Fruit fly (Drosophila melanogaster) whole organism, embryonic: ENCODE results near the gene Obp99c.
A peak's percentile ranks its signal among the peaks of the same experiment; 100 is the strongest.

ENCODE experiments used
- Atf3 ChIP-seq: fragments of 200-800 bp; sonication (Bioruptor generic); optimal IDR thresholded peaks from 3 replicates; lab custom pipeline; 2016; ENCODE audit warnings: missing biosample characterization, missing genetic modification characterization
- CG12155 ChIP-seq: fragments of 200-800 bp; sonication (Bioruptor generic); optimal IDR thresholded peaks from 3 replicates; lab custom pipeline; 2016; ENCODE audit warnings: missing biosample characterization, missing genetic modification characterization
- CG12769 ChIP-seq: fragments of 200-800 bp; sonication (Bioruptor generic); optimal IDR thresholded peaks from 2 replicates; lab custom pipeline; 2019; ENCODE audit warnings: missing biosample characterization, mild to moderate bottlenecking, missing genetic modification characterization, moderate library complexity
- CG15479 ChIP-seq: fragments of 200-800 bp; sonication (Bioruptor generic); optimal IDR thresholded peaks from 3 replicates; lab custom pipeline; 2019; ENCODE audit warnings: missing biosample characterization, mild to moderate bottlenecking, missing genetic modification characterization, moderate library complexity
- CG16815 ChIP-seq: fragments of 200-800 bp; sonication (Bioruptor generic); optimal IDR thresholded peaks from 3 replicates; lab custom pipeline; 2017; ENCODE audit warnings: missing biosample characterization, mild to moderate bottlenecking, missing genetic modification characterization
- CG17328 ChIP-seq: fragments of 200-800 bp; sonication (Bioruptor generic); IDR thresholded peaks from 2 replicates; pipeline ENCODE4 v1.3.6; 2022; ENCODE audit warnings: missing biosample characterization, missing genetic modification characterization
- CG17361 ChIP-seq: fragments of 200-800 bp; sonication (Bioruptor generic); IDR thresholded peaks from 3 replicates; pipeline ENCODE4 v1.3.6; 2022; ENCODE audit warnings: missing biosample characterization, missing genetic modification characterization
- CG17568 ChIP-seq: fragments of 200-800 bp; sonication (Bioruptor generic); optimal IDR thresholded peaks from 2 replicates; lab custom pipeline; 2018; ENCODE audit warnings: missing biosample characterization, mild to moderate bottlenecking, missing genetic modification characterization, moderate library complexity
- CG17612 ChIP-seq: fragments of 200-800 bp; sonication (Bioruptor generic); IDR thresholded peaks from 2 replicates; pipeline ENCODE4 v1.3.6; 2022; ENCODE audit warnings: missing biosample characterization, missing genetic modification characterization
- CG17829 ChIP-seq: fragments of 200-800 bp; optimal IDR thresholded peaks from 2 replicates; lab custom pipeline; 2019; ENCODE audit warnings: missing biosample characterization, mild to moderate bottlenecking, missing genetic modification characterization, moderate library complexity
- CG2875 ChIP-seq: fragments of 200-800 bp; sonication (Bioruptor generic); optimal IDR thresholded peaks from 2 replicates; lab custom pipeline; 2017; ENCODE audit warnings: missing biosample characterization, mild to moderate bottlenecking, missing genetic modification characterization, missing genetic modification reagents
- CG3065 ChIP-seq: fragments of 200-800 bp; sonication (Bioruptor generic); optimal IDR thresholded peaks from 2 replicates; lab custom pipeline; 2016; ENCODE audit warnings: missing biosample characterization, missing genetic modification characterization
- CG3838 ChIP-seq: fragments of 200-800 bp; sonication (Bioruptor generic); optimal IDR thresholded peaks from 3 replicates; lab custom pipeline; 2016; ENCODE audit warnings: missing biosample characterization, missing genetic modification characterization
- CG4282 ChIP-seq: fragments of 200-800 bp; sonication (Bioruptor generic); optimal IDR thresholded peaks from 2 replicates; lab custom pipeline; 2016; ENCODE audit warnings: missing biosample characterization, missing genetic modification characterization
- CG7786 ChIP-seq: fragments of 200-800 bp; sonication (Bioruptor generic); optimal IDR thresholded peaks from 2 replicates; lab custom pipeline; 2016; ENCODE audit warnings: missing biosample characterization, missing genetic modification characterization
- CG8359 ChIP-seq: fragments of 200-800 bp; sonication (Bioruptor generic); optimal IDR thresholded peaks from 2 replicates; lab custom pipeline; 2017; ENCODE audit warnings: missing biosample characterization, mild to moderate bottlenecking, missing genetic modification characterization, borderline replicate concordance
- CG8765 ChIP-seq: fragments of 200-800 bp; sonication (Bioruptor generic); IDR thresholded peaks from 2 replicates; pipeline ENCODE4 v1.3.6; 2022; ENCODE audit warnings: missing biosample characterization, missing genetic modification characterization
- CG8944 ChIP-seq: fragments of 200-800 bp; sonication (Bioruptor generic); optimal IDR thresholded peaks from 3 replicates; lab custom pipeline; 2016; ENCODE audit warnings: missing biosample characterization, missing genetic modification characterization
- D ChIP-seq, 2 experiments: fragments of 200-800 bp in 1 of 2; fragments of >200 bp in 1 of 2; sonication (Bioruptor generic) in 1 of 2; optimal IDR thresholded peaks; 2 replicates in 1 of 2; 3 replicates in 1 of 2; lab custom pipeline; 2017; ENCODE audit warnings: mild to moderate bottlenecking in 1 of 2, missing biosample characterization in 1 of 2, missing genetic modification characterization in 1 of 2, missing genetic modification reagents in 1 of 2
- Dbx ChIP-seq: fragments of 200-800 bp; sonication (Bioruptor generic); IDR thresholded peaks from 3 replicates; pipeline ENCODE4 v1.3.6; 2022; ENCODE audit warnings: missing biosample characterization, missing genetic modification characterization
- Dfd ChIP-seq, 2 experiments: fragments of >200 bp; optimal IDR thresholded peaks; 2 replicates each; lab custom pipeline; 2017; ENCODE audit warnings: missing biosample characterization in 2 of 2, missing genetic modification characterization in 2 of 2
- Dip2 ChIP-seq: fragments of 200-800 bp; sonication (Bioruptor generic); IDR thresholded peaks from 2 replicates; pipeline ENCODE4 v1.3.6; 2022; ENCODE audit warnings: missing biosample characterization, missing genetic modification characterization
- Dp ChIP-seq: fragments of 200-800 bp; sonication (Bioruptor generic); optimal IDR thresholded peaks from 2 replicates; lab custom pipeline; 2018; ENCODE audit warnings: missing biosample characterization, mild to moderate bottlenecking, missing genetic modification characterization, moderate library complexity
- Eip74EF ChIP-seq, 2 experiments: fragments of 200-800 bp in 1 of 2; fragments of >200 bp in 1 of 2; sonication (Bioruptor generic) in 1 of 2; optimal IDR thresholded peaks; 2 replicates each; lab custom pipeline; 2017 to 2019; ENCODE audit warnings: missing biosample characterization in 2 of 2, missing genetic modification characterization in 2 of 2, mild to moderate bottlenecking in 1 of 2, moderate library complexity in 1 of 2
- Ets65A ChIP-seq: fragments of 200-800 bp; sonication (Bioruptor generic); peaks from one replicate; lab custom pipeline; 2016; ENCODE audit warnings: missing biosample characterization, missing genetic modification characterization
- Hr51 ChIP-seq, 2 experiments: fragments of 200-800 bp; sonication (Bioruptor generic); optimal IDR thresholded peaks; 2 replicates in 1 of 2; 3 replicates in 1 of 2; lab custom pipeline; 2016 to 2018; ENCODE audit warnings: missing biosample characterization in 2 of 2, missing genetic modification characterization in 2 of 2, mild to moderate bottlenecking in 1 of 2, moderate library complexity in 1 of 2
- MBD-R2 ChIP-seq: fragments of 200-800 bp; sonication (Bioruptor generic); IDR thresholded peaks from 2 replicates; pipeline ENCODE4 v1.3.6; 2022; ENCODE audit warnings: missing biosample characterization, missing genetic modification characterization
- Optix ChIP-seq: fragments of 200-800 bp; sonication (Bioruptor generic); IDR thresholded peaks from 3 replicates; pipeline ENCODE4 v1.3.6; 2022; ENCODE audit warnings: missing biosample characterization, missing genetic modification characterization
- Side ChIP-seq: fragments of 200-800 bp; sonication (Bioruptor generic); optimal IDR thresholded peaks from 2 replicates; lab custom pipeline; 2016; ENCODE audit warnings: missing biosample characterization, missing genetic modification characterization
- ac ChIP-seq: fragments of 200-800 bp; sonication (Bioruptor generic); optimal IDR thresholded peaks from 3 replicates; lab custom pipeline; 2017; ENCODE audit warnings: missing biosample characterization, mild to moderate bottlenecking, missing genetic modification characterization
- ap ChIP-seq: fragments of 200-800 bp; sonication (Bioruptor generic); IDR thresholded peaks from 2 replicates; pipeline ENCODE4 v1.3.6; 2022; ENCODE audit warnings: missing biosample characterization, missing genetic modification characterization
- br ChIP-seq: fragments of >200 bp; optimal IDR thresholded peaks from 2 replicates; lab custom pipeline; 2017
- ewg ChIP-seq: fragments of 200-800 bp; sonication (Bioruptor generic); optimal IDR thresholded peaks from 3 replicates; lab custom pipeline; 2017; ENCODE audit warnings: mild to moderate bottlenecking, missing biosample characterization, missing genetic modification reagents, missing genetic modification characterization
- fd96Cb ChIP-seq: fragments of 200-800 bp; sonication (Bioruptor generic); optimal IDR thresholded peaks from 2 replicates; lab custom pipeline; 2018; ENCODE audit warnings: missing biosample characterization, mild to moderate bottlenecking, missing genetic modification characterization, moderate library complexity
- gro ChIP-seq: fragments of 200-800 bp; sonication (Bioruptor generic); optimal IDR thresholded peaks from 2 replicates; lab custom pipeline; 2016; ENCODE audit warnings: missing biosample characterization, missing genetic modification characterization
- gsb-n ChIP-seq: fragments of 200-800 bp; sonication (Bioruptor generic); optimal IDR thresholded peaks from 3 replicates; lab custom pipeline; 2018; ENCODE audit warnings: missing biosample characterization, mild to moderate bottlenecking, missing genetic modification characterization
- hbn ChIP-seq: fragments of 200-800 bp; sonication (Bioruptor generic); IDR thresholded peaks from 2 replicates; pipeline ENCODE4 v1.3.6; 2022; ENCODE audit warnings: missing biosample characterization, missing genetic modification characterization; ENCODE audit not compliant: partially characterized antibody
- nau ChIP-seq: fragments of 200-800 bp; sonication (Bioruptor generic); optimal IDR thresholded peaks from 3 replicates; lab custom pipeline; 2017; ENCODE audit warnings: missing biosample characterization, mild to moderate bottlenecking, missing genetic modification characterization, missing genetic modification reagents
- nom ChIP-seq: fragments of 200-800 bp; sonication (Bioruptor generic); optimal IDR thresholded peaks from 2 replicates; lab custom pipeline; 2017; ENCODE audit warnings: missing biosample characterization, missing genetic modification characterization, mild to moderate bottlenecking, moderate library complexity, missing genetic modification reagents
- org-1 ChIP-seq: fragments of 200-800 bp; sonication (Bioruptor generic); optimal IDR thresholded peaks from 2 replicates; lab custom pipeline; 2017; ENCODE audit warnings: missing biosample characterization, missing genetic modification characterization
- salm ChIP-seq: fragments of 200-800 bp; sonication (Bioruptor generic); optimal IDR thresholded peaks from 2 replicates; lab custom pipeline; 2018; ENCODE audit warnings: missing biosample characterization, mild to moderate bottlenecking, missing genetic modification characterization
- sens-2 ChIP-seq: fragments of 200-800 bp; sonication (Bioruptor generic); IDR thresholded peaks from 2 replicates; pipeline ENCODE4 v1.3.6; 2022; ENCODE audit warnings: missing biosample characterization, missing genetic modification characterization
- sim ChIP-seq: fragments of 200-800 bp; sonication (Bioruptor generic); IDR thresholded peaks from 2 replicates; pipeline ENCODE4 v1.3.6; 2022; ENCODE audit warnings: missing biosample characterization, missing genetic modification characterization
- tgo ChIP-seq: fragments of 200-800 bp; sonication (Bioruptor generic); IDR thresholded peaks from 3 replicates; pipeline ENCODE4 v1.3.6; 2022; ENCODE audit warnings: missing biosample characterization, missing genetic modification characterization
- tll ChIP-seq, 2 experiments: fragments of 200-800 bp in 1 of 2; fragments of >200 bp in 1 of 2; sonication (Bioruptor generic) in 1 of 2; optimal IDR thresholded peaks; 2 replicates each; lab custom pipeline; 2017 to 2019; ENCODE audit warnings: missing biosample characterization in 2 of 2, missing genetic modification characterization in 2 of 2, mild to moderate bottlenecking in 1 of 2, moderate library complexity in 1 of 2
- tna ChIP-seq: fragments of 200-800 bp; sonication (Bioruptor generic); IDR thresholded peaks from 2 replicates; pipeline ENCODE4 v1.3.6; 2022; ENCODE audit warnings: missing biosample characterization, missing genetic modification characterization; ENCODE audit not compliant: partially characterized antibody
- trh ChIP-seq: fragments of 200-800 bp; sonication (Bioruptor generic); optimal IDR thresholded peaks from 2 replicates; lab custom pipeline; 2016; ENCODE audit warnings: missing biosample characterization, missing genetic modification characterization
- vfl ChIP-seq: fragments of 200-800 bp; sonication (Bioruptor generic); optimal IDR thresholded peaks from 2 replicates; lab custom pipeline; 2016; ENCODE audit warnings: missing biosample characterization, missing genetic modification characterization
- zf30C ChIP-seq: fragments of 200-800 bp; sonication (Bioruptor generic); optimal IDR thresholded peaks from 3 replicates; lab custom pipeline; 2018; ENCODE audit warnings: missing biosample characterization, mild to moderate bottlenecking, missing genetic modification characterization

The Obp99c gene

DNA sequence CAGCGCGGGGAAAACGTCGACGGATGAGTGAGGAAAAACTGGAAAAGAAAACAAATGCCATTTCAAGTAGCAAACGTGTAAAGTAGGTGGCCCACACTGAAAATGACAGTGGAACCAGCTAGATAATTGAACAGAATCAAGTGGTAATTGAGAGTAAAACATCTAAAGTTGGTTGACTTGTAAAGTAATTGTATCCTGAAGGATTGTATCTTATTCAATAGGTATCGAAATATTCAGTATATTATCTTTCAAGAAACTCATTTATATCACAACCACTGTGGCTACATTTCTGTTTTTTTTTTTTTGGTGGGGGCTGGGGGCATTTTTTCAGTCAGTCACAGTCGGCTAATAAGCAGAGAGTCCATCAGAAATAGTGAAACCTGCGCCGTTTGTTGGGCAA lies 10.1 kb upstream of the Obp99c start (continued):
- TF ChIP-seq Side (GFP tag; lab: Kevin White, UChicago) (peak; percentile 11), gsb-n (tag; lab: Kevin White, UChicago) (peak; percentile 46), CG3065 (GFP tag; lab: Kevin White, UChicago) (no peak), fd96Cb (tag; lab: Kevin White, UChicago) (no peak), tgo (GFP tag; lab: Robert Waterston, UW) (peak; percentile 51; the same call in 2 of the 3 replicates), salm (peak; percentile 3), nom (GFP tag; lab: Kevin White, UChicago) (no peak), hbn (GFP tag; lab: Robert Waterston, UW) (no peak), CG17829 (peak; percentile 59), br (lab: Kevin White, UChicago) (no peak), CG17612 (GFP tag; lab: Robert Waterston, UW) (no peak)
- TF ChIP-seq, all 482 proteins: peak for 107

DNA sequence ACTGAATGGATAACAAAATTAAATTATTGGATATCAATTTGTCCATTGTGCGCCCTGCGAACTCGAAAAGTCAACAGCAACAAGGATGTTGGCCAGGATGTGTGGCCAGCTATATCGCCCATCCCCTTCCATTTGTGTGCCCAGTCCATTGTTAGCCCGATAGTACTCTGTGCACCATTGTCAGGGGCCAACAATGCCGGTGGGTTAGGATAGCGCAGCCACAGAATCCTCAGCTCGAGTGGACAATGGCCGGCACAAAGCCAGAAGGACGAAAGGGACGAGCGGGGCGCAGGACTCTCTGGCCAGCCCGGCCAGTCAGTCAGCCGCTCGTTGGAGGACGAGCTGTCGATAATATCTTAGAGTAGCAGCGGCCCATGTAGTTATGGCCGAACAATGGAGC lies 8.7 kb upstream of the Obp99c start:
- TF ChIP-seq org-1 (GFP tag; lab: Kevin White, UChicago) (no peak), sens-2 (GFP tag; lab: Robert Waterston, UW) (no peak), CG8944 (GFP tag; lab: Kevin White, UChicago) (no peak), Ets65A (GFP tag; lab: Kevin White, UChicago) (peak; percentile 56), Dip2 (GFP tag; lab: Robert Waterston, UW) (no peak), ewg (GFP tag; lab: Kevin White, UChicago) (no peak), CG17328 (GFP tag; lab: Robert Waterston, UW) (no peak), CG7786 (GFP tag; lab: Kevin White, UChicago) (no peak), tll (GFP tag; optimal IDR thresholded peaks at IDR 0.05; lab: Kevin White, UChicago) (peak in 1 of 2 experiments; percentile 41), CG3838 (GFP tag; lab: Kevin White, UChicago) (no peak), MBD-R2 (GFP tag; lab: Robert Waterston, UW) (no peak), Atf3 (GFP tag; lab: Kevin White, UChicago) (no peak), D (optimal IDR thresholded peaks at IDR 0.05; lab: Kevin White, UChicago) (peak; percentile 94), D (GFP tag; optimal IDR thresholded peaks at IDR 0.05; lab: Kevin White, UChicago) (no peak), CG8765 (GFP tag; lab: Robert Waterston, UW) (no peak), ap (GFP tag; lab: Robert Waterston, UW) (no peak)

DNA sequence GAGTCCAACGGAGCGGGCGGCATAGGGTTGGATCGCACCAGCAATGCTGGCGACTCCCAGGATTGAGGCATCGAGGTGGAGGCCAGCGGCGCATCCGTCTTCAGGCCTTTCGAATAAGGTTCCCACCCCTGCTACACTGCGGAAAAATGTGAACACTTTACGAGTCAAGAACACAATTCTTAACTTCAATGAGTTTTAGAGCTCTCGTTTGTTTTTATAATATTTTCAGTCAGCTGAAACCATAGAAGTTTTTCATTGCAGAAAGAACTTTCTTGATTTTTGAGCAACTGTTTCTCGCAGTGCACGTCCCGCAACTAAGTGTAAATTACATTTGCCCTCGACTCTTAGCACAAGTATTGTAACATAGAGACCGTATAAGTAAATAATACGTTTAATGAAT lies 7.2 kb upstream of the Obp99c start:
- TF ChIP-seq trh (GFP tag; lab: Kevin White, UChicago) (no peak), Optix (GFP tag; lab: Robert Waterston, UW) (no peak), ac (GFP tag; lab: Kevin White, UChicago) (peak; percentile 16), CG12155 (no peak), Eip74EF (GFP tag; optimal IDR thresholded peaks at IDR 0.05; lab: Kevin White, UChicago) (no peak), Dp (GFP tag; lab: Kevin White, UChicago) (no peak), gro (GFP tag; lab: Kevin White, UChicago) (no peak), zf30C (GFP tag; lab: Kevin White, UChicago) (peak; percentile 9), Hr51 (GFP tag; optimal IDR thresholded peaks at IDR 0.05; lab: Kevin White, UChicago) (no peak), nau (GFP tag; lab: Kevin White, UChicago) (no peak), CG16815 (GFP tag; lab: Kevin White, UChicago) (no peak), Dbx (GFP tag; lab: Robert Waterston, UW) (no peak), CG17361 (0 out of 3 replicates have a peak, but pooled peaks have one; percentile 13), tna (GFP tag; lab: Robert Waterston, UW) (no peak), CG2875 (GFP tag; lab: Kevin White, UChicago) (no peak), CG8359 (GFP tag; lab: Kevin White, UChicago) (no peak), CG17568 (no peak), sim (no peak), CG15479 (GFP tag; lab: Kevin White, UChicago) (no peak), CG4282 (GFP tag; lab: Kevin White, UChicago) (no peak), vfl (GFP tag; lab: Kevin White, UChicago) (no peak), Dfd (GFP tag; optimal IDR thresholded peaks at IDR 0.05; lab: Kevin White, UChicago) (no peak), CG12769 (tag; lab: Kevin White, UChicago) (no peak)
